Worm (Caenorhabditis elegans): Measurements from ENCODE around the gene math-45.

ce11 chrII:1478522-1478921 lies 38.7 kb downstream of the math-45 start:
- TF ChIP-seq him-1 (tag; optimal IDR thresholded peaks at IDR 0.05) (no peak), dao-5 (tag; optimal IDR thresholded peaks at IDR 0.05) (no peak), W03F9.2 (tag; optimal IDR thresholded peaks at IDR 0.05) (no peak)

Data from whole organism, L4/young adult.